Worm (Caenorhabditis elegans): Measurements from ENCODE around the gene dnj-9.
A peak's percentile ranks its signal among the peaks of the same experiment; 100 is the strongest.
"Not testable (repeated sequence)": the region's sequence is repeated elsewhere in the genome, so short reads cannot be mapped to it uniquely, and the experiment has no call there.

dnj-9 gene

ce11 chrII:4891012-4891775 lies 39.3 kb downstream of the dnj-9 start, which contains the start of gene gst-9 (continued):
- TF ChIP-seq tbx-2 (tag; optimal IDR thresholded peaks at IDR 0.05): no peak
- no peak for TF ChIP-seq blmp-1 (tag; optimal IDR thresholded peaks at IDR 0.05)
- TF ChIP-seq efl-1 (optimal IDR thresholded peaks at IDR 0.05): peak; percentile 0 to 7
- peak in 1 of 2 experiments; percentile 55 for TF ChIP-seq efl-1 (GFP tag; optimal IDR thresholded peaks at IDR 0.05 in 1 of 2)
- no peak for TF ChIP-seq xbp-1 (tag; optimal IDR thresholded peaks at IDR 0.05)
- TF ChIP-seq ceh-90 (tag; optimal IDR thresholded peaks at IDR 0.05): no peak
- no peak for TF ChIP-seq snpc-4 (tag; optimal IDR thresholded peaks at IDR 0.05)
- peak in 1 of 6 experiments; percentile 34 for TF ChIP-seq elt-3 (tag; optimal IDR thresholded peaks at IDR 0.05)
- TF ChIP-seq elt-2 (tag; optimal IDR thresholded peaks at IDR 0.05): peak; percentile 63
- TF ChIP-seq hlh-17 (GFP tag; optimal IDR thresholded peaks at IDR 0.05; ENCODE audit: borderline replicate concordance): no peak
- no peak for TF ChIP-seq C04F5.9 (tag; optimal IDR thresholded peaks at IDR 0.05)
- no peak for TF ChIP-seq vab-15 (tag; optimal IDR thresholded peaks at IDR 0.05)
- no peak for TF ChIP-seq ces-1 (GFP tag; optimal IDR thresholded peaks at IDR 0.05)
- no peak for TF ChIP-seq hpl-2 (GFP tag; optimal IDR thresholded peaks at IDR 0.05)
- TF ChIP-seq ceh-82 (tag; optimal IDR thresholded peaks at IDR 0.05): no peak
- TF ChIP-seq C34B4.2 (tag; optimal IDR thresholded peaks at IDR 0.05): no peak
- no peak for TF ChIP-seq lin-15B (tag; optimal IDR thresholded peaks at IDR 0.05)
- TF ChIP-seq lin-39 (tag; optimal IDR thresholded peaks at IDR 0.05): no peak
- no peak for TF ChIP-seq lsy-2 (tag; optimal IDR thresholded peaks at IDR 0.05)

ce11 chrII:4892594-4892993 lies 40.7 kb downstream of the dnj-9 start, which contains the start of gene msp-33:
msp-33 (minus strand) TSS chrII:4892694.
- TF ChIP-seq dsc-1 (tag; optimal IDR thresholded peaks at IDR 0.05) (no peak), ceh-63 (GFP tag; optimal IDR thresholded peaks at IDR 0.05) (no peak)

- TF ChIP-seq rnt-1 (tag; optimal IDR thresholded peaks at IDR 0.05); snpc-4 (tag; optimal IDR thresholded peaks at IDR 0.05); hpl-2 (GFP tag; optimal IDR thresholded peaks at IDR 0.05): not testable (repeated sequence)
Observed at ce11 chrII:4898529-4898928, 46.7 kb downstream of the dnj-9 start, which contains the start of gene msp-32. msp-32 (plus strand) TSS chrII:4898829.

ce11 chrII:4902035-4902434 lies 50.2 kb downstream of the dnj-9 start, which contains the start of gene R05F9.9:
R05F9.9 (minus strand) TSS chrII:4902100.
- TF ChIP-seq sptf-1 (tag; optimal IDR thresholded peaks at IDR 0.05) (no peak), lin-14 (GFP tag; optimal IDR thresholded peaks at IDR 0.05) (peak; percentile 25), skn-1 (tag; optimal IDR thresholded peaks at IDR 0.05) (peak; percentile 35), C04F5.9 (tag; optimal IDR thresholded peaks at IDR 0.05) (no peak), egl-13 (tag; optimal IDR thresholded peaks at IDR 0.05) (no peak), F16B12.6 (tag; optimal IDR thresholded peaks at IDR 0.05) (no peak), nhr-19 (GFP tag; conservative IDR thresholded peaks at IDR 0.05) (no peak), aha-1 (tag; optimal IDR thresholded peaks at IDR 0.05) (no peak), nhr-76 (tag; optimal IDR thresholded peaks at IDR 0.05) (no peak), pqm-1 (tag; optimal IDR thresholded peaks at IDR 0.05) (no peak), nhr-12 (tag; optimal IDR thresholded peaks at IDR 0.05) (no peak), zag-1 (tag; optimal IDR thresholded peaks at IDR 0.05) (no peak), nhr-85 (tag) (peak; percentile 63), fkh-10 (GFP tag; optimal IDR thresholded peaks at IDR 0.05) (no peak), lin-13 (GFP tag; optimal IDR thresholded peaks at IDR 0.05) (no peak), dpl-1 (GFP tag; optimal IDR thresholded peaks at IDR 0.05) (peak; percentile 24 to 73 (median 28)), lin-35 (GFP tag; optimal IDR thresholded peaks at IDR 0.05) (peak; percentile 33 to 67), nhr-20 (tag; optimal IDR thresholded peaks at IDR 0.05) (peak; percentile 1), mdl-1 (tag; optimal IDR thresholded peaks at IDR 0.05) (no peak), efl-3 (GFP tag; optimal IDR thresholded peaks at IDR 0.05) (no peak), rnt-1 (tag; optimal IDR thresholded peaks at IDR 0.05) (peak; percentile 8), lir-3 (tag; optimal IDR thresholded peaks at IDR 0.05; ENCODE audit: poor library complexity) (no peak), efl-1 (optimal IDR thresholded peaks at IDR 0.05) (peak; percentile 39 to 49), efl-1 (GFP tag; optimal IDR thresholded peaks at IDR 0.05 in 1 of 2) (peak; percentile 66 to 93), mef-2 (tag; optimal IDR thresholded peaks at IDR 0.05) (no peak), ama-1 (optimal IDR thresholded peaks at IDR 0.05) (peak; percentile 61), lsy-2 (tag; optimal IDR thresholded peaks at IDR 0.05) (peak; percentile 43 to 54), unc-86 (tag; optimal IDR thresholded peaks at IDR 0.05) (no peak), sup-37 (GFP tag; optimal IDR thresholded peaks at IDR 0.05) (no peak)

Measured in whole organism, L1 larva.